Worm (Caenorhabditis elegans) whole organism, L4 larva: ENCODE results near the gene F20D1.3.
A peak's percentile ranks its signal among the peaks of the same experiment; 100 is the strongest.

ENCODE experiments used
- F26F4.8 ChIP-seq: fragments of 200-800 bp; sonication (Bioruptor generic); conservative IDR thresholded peaks from 2 replicates; pipeline ENCODE4 v1.3.6; 2022; ENCODE audit warnings: missing genetic modification characterization, missing compliant biosample characterization
- F37D6.2 ChIP-seq: sonication (generic microtip); optimal IDR thresholded peaks from 2 replicates; lab custom pipeline; 2016; ENCODE audit warnings: mild to moderate bottlenecking, missing genetic modification characterization, missing compliant biosample characterization
- F49E8.2 ChIP-seq: sonication (generic microtip); optimal IDR thresholded peaks from 2 replicates; lab custom pipeline; 2016; ENCODE audit warnings: missing compliant biosample characterization, mild to moderate bottlenecking, missing genetic modification characterization, borderline replicate concordance
- T20F7.1 ChIP-seq: fragments of 200-800 bp; sonication (Bioruptor generic); optimal IDR thresholded peaks from 2 replicates; lab custom pipeline; 2018; ENCODE audit warnings: mild to moderate bottlenecking, missing genetic modification characterization, missing compliant biosample characterization
- Y105C5A.15 ChIP-seq: fragments of 200-800 bp; sonication (Bioruptor generic); IDR thresholded peaks from 2 replicates; pipeline ENCODE4 v1.3.6; 2022; ENCODE audit warnings: missing genetic modification characterization, missing compliant biosample characterization
- Y5F2A.4 ChIP-seq: fragments of 200-800 bp; sonication (Bioruptor generic); optimal IDR thresholded peaks from 2 replicates; lab custom pipeline; 2018; ENCODE audit warnings: mild to moderate bottlenecking, missing genetic modification characterization, missing compliant biosample characterization
- aly-2 ChIP-seq: sonication (generic microtip); optimal IDR thresholded peaks from 2 replicates; lab custom pipeline; 2018; ENCODE audit warnings: missing biosample characterization, missing genetic modification characterization
- ama-1 ChIP-seq: fragments of 150-350 bp; optimal IDR thresholded peaks from 2 replicates; lab custom pipeline; 2014; ENCODE audit warnings: inconsistent platforms, mixed read lengths
- arid-1 ChIP-seq: fragments of 200-800 bp; sonication (Bioruptor generic); conservative IDR thresholded peaks from 2 replicates; pipeline ENCODE4 v1.3.6; 2022; ENCODE audit warnings: missing genetic modification reagents, missing genetic modification characterization, missing compliant biosample characterization
- ces-1 ChIP-seq: fragments of 150-350 bp; sonication (generic microtip); optimal IDR thresholded peaks from 4 replicates; lab custom pipeline; 2014; ENCODE audit warnings: missing biosample characterization, missing genetic modification reagents, missing genetic modification characterization
- cey-2 ChIP-seq: sonication (generic microtip); optimal IDR thresholded peaks from 3 replicates; lab custom pipeline; 2017; ENCODE audit warnings: missing genetic modification characterization, mild to moderate bottlenecking, missing compliant biosample characterization, antibody characterized with exemption, borderline replicate concordance; ENCODE audit not compliant: insufficient read depth
- daf-16 ChIP-seq, 3 experiments: sonication (generic microtip); optimal IDR thresholded peaks; 2 replicates each; lab custom pipeline; 2016 to 2017; ENCODE audit warnings: missing genetic modification characterization in 3 of 3, missing genetic modification reagents in 3 of 3, mild to moderate bottlenecking in 2 of 3, missing compliant biosample characterization in 2 of 3, missing biosample characterization in 1 of 3, moderate library complexity in 1 of 3
- dmd-6 ChIP-seq: fragments of 200-800 bp; sonication (Bioruptor generic); IDR thresholded peaks from 2 replicates; pipeline ENCODE4 v1.3.6; 2022; ENCODE audit warnings: missing genetic modification reagents, missing genetic modification characterization, missing compliant biosample characterization
- dmd-8 ChIP-seq: fragments of 200-800 bp; sonication (Bioruptor generic); IDR thresholded peaks from 2 replicates; pipeline ENCODE4 v1.3.6; 2022; ENCODE audit warnings: missing genetic modification characterization, missing compliant biosample characterization
- dpl-1 ChIP-seq: fragments of 150-350 bp; optimal IDR thresholded peaks from 2 replicates; lab custom pipeline; 2014; ENCODE audit warnings: missing biosample characterization, missing genetic modification reagents, missing genetic modification characterization
- dve-1 ChIP-seq: sonication (generic microtip); optimal IDR thresholded peaks from 2 replicates; lab custom pipeline; 2017; ENCODE audit warnings: antibody characterized with exemption, mild to moderate bottlenecking, missing genetic modification characterization, missing compliant biosample characterization; ENCODE audit not compliant: insufficient read depth
- egl-27 ChIP-seq: sonication (generic microtip); optimal IDR thresholded peaks from 3 replicates; lab custom pipeline; 2017; ENCODE audit warnings: missing biosample characterization, missing genetic modification reagents, missing genetic modification characterization
- fkh-10 ChIP-seq: fragments of 150-350 bp; optimal IDR thresholded peaks from 2 replicates; lab custom pipeline; 2014; ENCODE audit warnings: missing biosample characterization, missing genetic modification reagents, missing genetic modification characterization
- gei-8 ChIP-seq: fragments of 200-800 bp; sonication (Bioruptor generic); optimal IDR thresholded peaks from 2 replicates; lab custom pipeline; 2018; ENCODE audit warnings: mild to moderate bottlenecking, missing genetic modification characterization, missing compliant biosample characterization
- hlh-11 ChIP-seq: fragments of 200-800 bp; sonication (Bioruptor generic); optimal IDR thresholded peaks from 2 replicates; lab custom pipeline; 2018; ENCODE audit warnings: mild to moderate bottlenecking, missing genetic modification characterization, missing compliant biosample characterization
- hlh-30 ChIP-seq: sonication (generic microtip); optimal IDR thresholded peaks from 2 replicates; lab custom pipeline; 2017; ENCODE audit warnings: antibody characterized with exemption, mild to moderate bottlenecking, missing genetic modification characterization, missing compliant biosample characterization; ENCODE audit not compliant: insufficient read depth
- hmg-1.1 ChIP-seq: fragments of 200-800 bp; sonication (Bioruptor generic); IDR thresholded peaks from 2 replicates; pipeline ENCODE4 v1.3.6; 2022; ENCODE audit warnings: missing genetic modification reagents, missing genetic modification characterization, missing compliant biosample characterization
- jun-1 ChIP-seq: fragments of 150-350 bp; optimal IDR thresholded peaks from 2 replicates; lab custom pipeline; 2014; ENCODE audit warnings: missing biosample characterization, missing genetic modification reagents, missing genetic modification characterization
- lin-13 ChIP-seq: fragments of 150-350 bp; optimal IDR thresholded peaks from 2 replicates; lab custom pipeline; 2014; ENCODE audit warnings: missing biosample characterization, missing genetic modification reagents, missing genetic modification characterization
- lin-29 ChIP-seq: fragments of 200-800 bp; sonication (Bioruptor generic); IDR thresholded peaks from 2 replicates; pipeline ENCODE4 v1.3.6; 2022; ENCODE audit warnings: missing genetic modification reagents, missing genetic modification characterization, missing compliant biosample characterization
- lin-39 ChIP-seq: fragments of 150-350 bp; optimal IDR thresholded peaks from 2 replicates; lab custom pipeline; 2014; ENCODE audit warnings: missing biosample characterization, missing genetic modification reagents, missing genetic modification characterization
- lir-3 ChIP-seq: sonication (generic microtip); optimal IDR thresholded peaks from 2 replicates; lab custom pipeline; 2016; ENCODE audit warnings: mild to moderate bottlenecking, missing genetic modification characterization, missing compliant biosample characterization
- lsy-2 ChIP-seq, 2 experiments: fragments of 150-350 bp in 1 of 2; sonication (generic microtip) in 1 of 2; optimal IDR thresholded peaks; 2 replicates each; lab custom pipeline; 2014 to 2017; ENCODE audit warnings: missing biosample characterization in 2 of 2, missing genetic modification characterization in 2 of 2
- madf-5 ChIP-seq, 2 experiments: fragments of 200-800 bp; sonication (Bioruptor generic); IDR thresholded peaks; 2 replicates each; pipeline ENCODE4 v1.3.6; 2022; ENCODE audit warnings: missing compliant biosample characterization in 2 of 2, missing genetic modification characterization in 2 of 2
- mdt-29 ChIP-seq: fragments of 200-800 bp; sonication (Bioruptor generic); IDR thresholded peaks from 2 replicates; pipeline ENCODE4 v1.3.6; 2022; ENCODE audit warnings: missing genetic modification reagents, missing genetic modification characterization, missing compliant biosample characterization
- mep-1 ChIP-seq: fragments of 150-350 bp; sonication (generic microtip); optimal IDR thresholded peaks from 3 replicates; lab custom pipeline; 2014; ENCODE audit warnings: missing biosample characterization, missing genetic modification characterization
- mes-2 ChIP-seq: sonication (generic microtip); optimal IDR thresholded peaks from 2 replicates; lab custom pipeline; 2016; ENCODE audit warnings: missing genotype, mild to moderate bottlenecking, missing genetic modification characterization, missing compliant biosample characterization; ENCODE audit not compliant: poor library complexity, severe bottlenecking
- nhr-10 ChIP-seq: fragments of 150-350 bp; optimal IDR thresholded peaks from 2 replicates; lab custom pipeline; 2014; ENCODE audit warnings: missing biosample characterization, missing genetic modification characterization
- nhr-42 ChIP-seq: fragments of 200-800 bp; sonication (Bioruptor generic); IDR thresholded peaks from 2 replicates; pipeline ENCODE4 v1.3.6; 2022; ENCODE audit warnings: missing genetic modification characterization, missing compliant biosample characterization
- nhr-6 ChIP-seq: fragments of 150-350 bp; optimal IDR thresholded peaks from 2 replicates; lab custom pipeline; 2014; ENCODE audit warnings: missing biosample characterization, missing genetic modification characterization
- pqm-1 ChIP-seq: sonication (generic microtip); optimal IDR thresholded peaks from 2 replicates; lab custom pipeline; 2017; ENCODE audit warnings: missing biosample characterization, missing genetic modification characterization
- saeg-2 ChIP-seq: fragments of 200-800 bp; sonication (Bioruptor generic); IDR thresholded peaks from 2 replicates; pipeline ENCODE4 v1.3.6; 2022; ENCODE audit warnings: missing genetic modification reagents, missing genetic modification characterization, missing compliant biosample characterization
- sdz-12 ChIP-seq: fragments of 200-800 bp; sonication (Bioruptor generic); optimal IDR thresholded peaks from 2 replicates; lab custom pipeline; 2018; ENCODE audit warnings: mild to moderate bottlenecking, missing genetic modification characterization, missing compliant biosample characterization
- spr-1 ChIP-seq: sonication (generic microtip); optimal IDR thresholded peaks from 2 replicates; lab custom pipeline; 2016; ENCODE audit warnings: mild to moderate bottlenecking, missing genetic modification characterization, missing compliant biosample characterization
- spr-3 ChIP-seq: fragments of 200-800 bp; sonication (Bioruptor generic); optimal IDR thresholded peaks from 2 replicates; lab custom pipeline; 2018; ENCODE audit warnings: mild to moderate bottlenecking, missing genetic modification characterization, missing compliant biosample characterization
- tra-1 ChIP-seq: fragments of 200-800 bp; sonication (Bioruptor generic); IDR thresholded peaks from 2 replicates; pipeline ENCODE4 v1.3.6; 2022; ENCODE audit warnings: missing genetic modification reagents, missing genetic modification characterization, missing compliant biosample characterization
- unc-130 ChIP-seq: sonication (generic microtip); optimal IDR thresholded peaks from 2 replicates; lab custom pipeline; 2016; ENCODE audit warnings: missing genetic modification reagents, missing genetic modification characterization, missing compliant biosample characterization
- zfp-2 ChIP-seq: sonication (generic microtip); optimal IDR thresholded peaks from 2 replicates; lab custom pipeline; 2016; ENCODE audit warnings: mild to moderate bottlenecking, missing genetic modification characterization, missing compliant biosample characterization
- ztf-11 ChIP-seq: fragments of 150-350 bp; optimal IDR thresholded peaks from 2 replicates; lab custom pipeline; 2014; ENCODE audit warnings: missing biosample characterization, missing genetic modification characterization

F20D1.3 gene

DNA sequence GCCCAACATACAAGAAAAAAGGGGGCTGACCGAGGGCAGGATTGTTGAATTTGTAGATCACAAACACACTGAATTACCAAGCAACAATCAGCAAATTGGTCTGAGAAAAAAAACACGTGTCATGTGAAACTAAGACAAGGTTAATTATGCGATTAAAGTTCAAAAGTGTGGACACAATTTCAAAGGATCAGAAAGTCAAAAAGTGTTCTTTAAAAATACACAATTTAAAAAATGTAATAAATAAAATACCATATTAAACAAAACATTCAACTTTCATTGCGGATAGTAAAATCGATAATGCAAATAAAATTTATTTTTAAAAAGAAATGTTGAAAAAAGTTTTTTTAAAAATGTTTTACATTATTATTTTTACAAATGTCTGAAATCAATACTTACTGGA lies 23.2 kb downstream of the F20D1.3 start, which contains the start of gene cutl-3:
TSS of gene cutl-3 (minus strand) at position 101 of the 400 bp plus-strand sequence.
- TF ChIP-seq madf-5 (GFP tag; IDR thresholded peaks at IDR 0.05; lab: Robert Waterston, UW): no peak
- TF ChIP-seq gei-8: no peak
- no peak for TF ChIP-seq spr-3 (GFP tag; lab: Kevin White, UChicago)
- TF ChIP-seq nhr-6 (tag; lab: Kevin White, UChicago): no peak
- no peak for TF ChIP-seq ztf-11 (tag; lab: Kevin White, UChicago)
- TF ChIP-seq lin-29 (GFP tag; lab: Robert Waterston, UW): no peak
- no peak for TF ChIP-seq lir-3 (tag; lab: Kevin White, UChicago)
- no peak for TF ChIP-seq Y105C5A.15 (GFP tag; lab: Robert Waterston, UW)
- TF ChIP-seq dmd-6: no peak
- no peak for TF ChIP-seq sdz-12 (GFP tag; lab: Kevin White, UChicago)
- no peak for TF ChIP-seq nhr-42 (GFP tag; lab: Robert Waterston, UW)
- no peak for TF ChIP-seq daf-16 (GFP tag; optimal IDR thresholded peaks at IDR 0.05; lab: Kevin White, UChicago)
- TF ChIP-seq daf-16 (tag; optimal IDR thresholded peaks at IDR 0.05; lab: Kevin White, UChicago): no peak
- TF ChIP-seq, all 104 proteins: peak for 0

DNA sequence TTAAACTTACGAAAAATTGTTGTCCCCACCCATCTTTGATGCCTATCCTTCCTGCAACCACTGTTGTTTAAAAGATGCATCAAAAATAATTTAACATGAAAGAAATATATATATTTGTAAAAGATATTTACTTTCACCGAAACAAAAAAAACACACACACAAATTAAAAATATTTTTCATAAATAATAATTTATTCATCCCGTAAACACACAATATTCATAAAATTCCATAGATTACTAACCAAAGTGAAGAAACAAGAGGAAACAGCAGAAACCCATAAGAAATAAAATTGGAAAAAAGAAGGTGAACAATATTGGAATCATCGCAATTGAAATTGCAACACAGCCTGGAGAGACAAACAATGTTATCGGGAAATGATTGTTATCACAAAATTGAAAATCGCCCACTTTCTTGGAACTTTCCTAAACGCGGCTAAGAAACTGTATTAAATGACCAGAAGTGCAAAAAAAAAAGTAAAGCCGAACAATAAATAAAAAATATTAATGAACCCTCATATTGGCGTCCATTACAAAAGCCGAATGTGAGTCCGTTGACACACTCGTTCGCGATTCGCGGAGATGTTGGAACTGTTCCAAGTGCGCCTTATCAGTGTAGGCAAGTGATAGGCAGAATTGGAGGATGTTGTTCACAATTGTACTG lies 28.1 kb downstream of the F20D1.3 start, which contains the start of gene slc-25A18.1:
TSS of gene slc-25A18.1 (minus strand) at position 51 of the 660 bp plus-strand sequence.
- TF ChIP-seq pqm-1 (tag; lab: Kevin White, UChicago) (peak; percentile 58), dmd-6 (peak; percentile 17; the same call in 1 of the 2 replicates), aly-2 (tag; lab: Kevin White, UChicago) (no peak), jun-1 (no peak)
- TF ChIP-seq, all 104 proteins: peak for 2

DNA sequence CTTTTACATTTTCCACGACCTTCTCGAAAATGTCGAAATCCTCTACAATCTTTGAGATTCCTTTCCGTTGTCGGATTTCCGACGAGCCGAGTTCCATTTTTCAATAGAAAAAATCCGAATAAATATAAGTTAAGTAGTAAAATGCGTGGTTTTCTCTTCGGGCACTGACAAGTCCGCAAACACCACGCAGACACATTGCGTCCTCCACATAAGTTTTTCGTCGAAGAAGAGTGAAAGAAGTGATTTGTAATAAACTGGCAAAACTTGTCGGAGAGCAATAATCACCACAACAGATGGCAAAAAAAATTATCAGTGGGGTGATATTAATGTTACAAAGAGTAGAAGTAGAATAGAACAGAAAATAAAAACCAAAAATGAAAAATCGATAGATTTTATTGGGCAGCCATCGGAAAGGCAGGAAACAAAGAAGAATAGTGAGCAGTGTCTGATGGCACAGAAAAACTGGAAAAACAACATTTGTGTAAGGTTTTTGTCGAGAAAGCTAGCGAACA lies 31.0 kb downstream of the F20D1.3 start, which contains the start of gene ergi-2:
TSS of gene ergi-2 (minus strand) at position 462 of the 512 bp plus-strand sequence.
- TF ChIP-seq T20F7.1 (GFP tag; lab: Kevin White, UChicago) (no peak), nhr-10 (tag; lab: Kevin White, UChicago) (no peak), spr-1 (tag; lab: Kevin White, UChicago) (no peak), cey-2 (no peak), mdt-29 (GFP tag; lab: Robert Waterston, UW) (no peak), lsy-2 (tag; optimal IDR thresholded peaks at IDR 0.05; lab: Kevin White, UChicago) (peak in 1 of 2 experiments; percentile 22), hlh-30 (peak; percentile 19), zfp-2 (tag; lab: Kevin White, UChicago) (no peak), F37D6.2 (tag; lab: Kevin White, UChicago) (no peak), mep-1 (tag; lab: Kevin White, UChicago) (peak; percentile 22), hlh-11 (tag; lab: Kevin White, UChicago) (peak; percentile 23), F26F4.8 (GFP tag; lab: Robert Waterston, UW) (no peak), lin-39 (tag; lab: Kevin White, UChicago) (no peak), egl-27 (tag; lab: Kevin White, UChicago) (no peak), Y5F2A.4 (GFP tag; lab: Kevin White, UChicago) (no peak), arid-1 (GFP tag; lab: Robert Waterston, UW) (no peak), daf-16 (GFP tag; optimal IDR thresholded peaks at IDR 0.05; lab: Kevin White, UChicago) (no peak), daf-16 (tag; optimal IDR thresholded peaks at IDR 0.05; lab: Kevin White, UChicago) (no peak), dmd-6 (no peak), nhr-6 (tag; lab: Kevin White, UChicago) (peak; percentile 12), aly-2 (tag; lab: Kevin White, UChicago) (no peak), ama-1 (lab: Kevin White, UChicago) (no peak), ces-1 (GFP tag; lab: Kevin White, UChicago) (no peak), fkh-10 (GFP tag; lab: Kevin White, UChicago) (no peak), nhr-42 (GFP tag; lab: Robert Waterston, UW) (no peak), dmd-8 (GFP tag; lab: Robert Waterston, UW) (no peak), lin-13 (GFP tag; lab: Kevin White, UChicago) (no peak), dpl-1 (GFP tag; lab: Kevin White, UChicago) (peak; percentile 5), F49E8.2 (tag; lab: Kevin White, UChicago) (no peak), unc-130 (GFP tag; lab: Kevin White, UChicago) (no peak), tra-1 (no peak), dve-1 (tag; lab: Kevin White, UChicago) (peak; percentile 1), mes-2 (tag; lab: Kevin White, UChicago) (peak; percentile 57), saeg-2 (GFP tag; lab: Robert Waterston, UW) (no peak), hmg-1.1 (peak; percentile 40; the same call in 1 of the 2 replicates), Y105C5A.15 (GFP tag; lab: Robert Waterston, UW) (no peak)
